Fruit fly (Drosophila melanogaster): ENCODE measurements around the gene VhaAC39-2.

Gene VhaAC39-2

DNA sequence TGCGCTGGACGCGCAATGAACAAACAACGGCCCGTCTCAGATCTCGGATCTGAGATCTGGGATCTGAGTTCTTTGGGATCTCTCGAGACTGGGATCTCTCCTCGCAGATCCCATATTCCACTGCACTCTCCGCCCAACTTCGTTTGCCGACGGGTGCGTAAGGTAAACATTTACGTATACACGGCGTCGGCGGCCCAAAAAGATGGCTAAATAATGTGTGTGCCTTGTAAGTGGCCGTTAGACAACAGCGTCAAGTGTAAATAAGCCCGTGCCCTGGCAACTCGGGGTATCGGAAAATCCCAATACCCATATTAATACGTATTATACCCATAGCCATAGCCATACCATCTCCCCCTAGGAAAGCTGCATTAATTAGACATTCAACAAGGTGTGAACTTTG lies 24.4 kb downstream of the VhaAC39-2 start (continued):
- no peak for TF ChIP-seq CG2889 (GFP tag; IDR thresholded peaks at IDR 0.05)
- 0 out of 2 replicates have a peak, but pooled peaks have one; percentile 13 for TF ChIP-seq CG31441 (GFP tag; IDR thresholded peaks at IDR 0.05)
- TF ChIP-seq mirr (GFP tag; optimal IDR thresholded peaks at IDR 0.05), result no peak
- TF ChIP-seq Awh (GFP tag; IDR thresholded peaks at IDR 0.05), result peak; percentile 39; the same call in 1 of the 2 replicates
- TF ChIP-seq CG16815 (GFP tag; optimal IDR thresholded peaks at IDR 0.05), result no peak
- TF ChIP-seq Xbp1 (GFP tag; optimal IDR thresholded peaks at IDR 0.05), result no peak
- no peak for TF ChIP-seq Mad (GFP tag; optimal IDR thresholded peaks at IDR 0.05)
- peak; percentile 13 for TF ChIP-seq CG7271 (tag; optimal IDR thresholded peaks at IDR 0.05)
- no peak for TF ChIP-seq NC2β (GFP tag; optimal IDR thresholded peaks at IDR 0.05)
- TF ChIP-seq Pdp1 (GFP tag; optimal IDR thresholded peaks at IDR 0.05), result peak in 1 of 2 experiments; percentile 6
- TF ChIP-seq HLHmδ (GFP tag; optimal IDR thresholded peaks at IDR 0.05), result peak; percentile 47
- TF ChIP-seq CG8281 (tag; optimal IDR thresholded peaks at IDR 0.05), result no peak
- TF ChIP-seq lmd (GFP tag; IDR thresholded peaks at IDR 0.05), result no peak
- peak; percentile 26 for TF ChIP-seq ac (GFP tag; optimal IDR thresholded peaks at IDR 0.05)
- TF ChIP-seq Meics (GFP tag; optimal IDR thresholded peaks at IDR 0.05), result no peak
- no peak for TF ChIP-seq CG2875 (GFP tag; optimal IDR thresholded peaks at IDR 0.05)
- TF ChIP-seq prd (optimal IDR thresholded peaks at IDR 0.05), result no peak
- peak; percentile 21; the same call in 1 of the 3 replicates for TF ChIP-seq prd (GFP tag; IDR thresholded peaks at IDR 0.05)
- no peak for TF ChIP-seq hb (GFP tag; IDR thresholded peaks at IDR 0.05; ENCODE audit: partially characterized antibody)
- peak in 1 of 2 experiments; percentile 45 for TF ChIP-seq tll (GFP tag; optimal IDR thresholded peaks at IDR 0.05)
- TF ChIP-seq MTF-1 (GFP tag; optimal IDR thresholded peaks at IDR 0.05; ENCODE audit: borderline replicate concordance), result no peak
- peak; percentile 2 for TF ChIP-seq odd (GFP tag; optimal IDR thresholded peaks at IDR 0.05)
- peak; percentile 54 for TF ChIP-seq Med (GFP tag)
- no peak for TF ChIP-seq sqz (GFP tag; optimal IDR thresholded peaks at IDR 0.05)
- TF ChIP-seq CG11456 (GFP tag; IDR thresholded peaks at IDR 0.05), result no peak
- peak; percentile 16 for TF ChIP-seq CG17359 (tag; optimal IDR thresholded peaks at IDR 0.05)
- no peak for TF ChIP-seq CG4282 (GFP tag; optimal IDR thresholded peaks at IDR 0.05)
- TF ChIP-seq ci (GFP tag; IDR thresholded peaks at IDR 0.05), result peak; percentile 48; the same call in 1 of the 3 replicates
- TF ChIP-seq HLH3B (GFP tag; IDR thresholded peaks at IDR 0.05), result 0 out of 2 replicates have a peak, but pooled peaks have one; percentile 14
- no peak for TF ChIP-seq schlank (tag; optimal IDR thresholded peaks at IDR 0.05)
- no peak for TF ChIP-seq CTCF (GFP tag; optimal IDR thresholded peaks at IDR 0.05)
- no peak for TF ChIP-seq CG10267 (tag; optimal IDR thresholded peaks at IDR 0.05)
- 0 out of 3 replicates have a peak, but pooled peaks have one; percentile 14 for TF ChIP-seq ase (GFP tag; IDR thresholded peaks at IDR 0.05)
- TF ChIP-seq PHDP (tag; optimal IDR thresholded peaks at IDR 0.05), result no peak
- TF ChIP-seq fd102C (GFP tag; optimal IDR thresholded peaks at IDR 0.05), result peak; percentile 58
- peak; percentile 27; the same call in 1 of the 2 replicates for TF ChIP-seq vvl (GFP tag; IDR thresholded peaks at IDR 0.05)
- no peak for TF ChIP-seq sug (tag; optimal IDR thresholded peaks at IDR 0.05)
- TF ChIP-seq abd-A (tag; optimal IDR thresholded peaks at IDR 0.05), result no peak
- TF ChIP-seq CG15696 (tag; optimal IDR thresholded peaks at IDR 0.05), result peak; percentile 60
- no peak for TF ChIP-seq oc (tag; optimal IDR thresholded peaks at IDR 0.05)
- TF ChIP-seq CG10366 (GFP tag; IDR thresholded peaks at IDR 0.05), result no peak
- TF ChIP-seq dm (GFP tag; optimal IDR thresholded peaks at IDR 0.05), result no peak

All from whole organism, embryonic.